Worm (Caenorhabditis elegans): ENCODE results near the gene Y45F10C.6.

DNA sequence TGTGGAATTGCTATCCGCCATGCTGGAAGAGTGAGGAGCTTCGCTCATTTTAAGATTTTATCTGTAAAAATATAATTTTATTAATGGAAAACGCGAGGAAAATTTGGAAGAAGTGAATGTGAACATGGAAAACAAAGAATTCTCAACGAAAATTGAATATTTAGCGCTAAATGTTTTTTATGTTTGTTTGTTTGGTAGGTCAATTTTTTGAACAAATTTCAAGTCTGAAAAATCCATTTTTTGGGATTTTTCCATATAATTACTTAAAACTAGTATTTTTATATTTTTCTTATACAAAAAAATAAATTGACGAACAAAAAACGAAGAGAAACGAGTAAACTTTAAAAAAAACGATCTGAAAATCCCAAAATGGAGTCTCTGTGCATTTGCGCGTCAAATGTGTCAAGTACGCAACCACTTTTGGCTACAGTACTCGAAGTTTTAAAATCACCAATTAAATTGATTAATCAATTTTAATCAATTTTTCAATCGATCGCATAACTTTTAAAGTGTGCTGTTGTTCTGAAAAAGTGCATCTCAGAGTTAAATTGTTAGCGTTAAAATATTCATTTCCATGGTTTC, 14.8 kb downstream of the Y45F10C.6 start, which contains the start of gene fbxa-215:
- TF ChIP-seq nhr-11 (tag; optimal IDR thresholded peaks at IDR 0.05) (no peak), sea-2 (GFP tag; optimal IDR thresholded peaks at IDR 0.05) (no peak), skn-1 (tag; optimal IDR thresholded peaks at IDR 0.05) (no peak), elt-1 (tag; optimal IDR thresholded peaks at IDR 0.05) (no peak), egl-27 (tag; optimal IDR thresholded peaks at IDR 0.05) (no peak), unc-62 (GFP tag; optimal IDR thresholded peaks at IDR 0.05) (no peak), ama-1 (optimal IDR thresholded peaks at IDR 0.05) (no peak), nhr-76 (tag; optimal IDR thresholded peaks at IDR 0.05) (no peak)

All from whole organism, L3 larva.